Worm (Caenorhabditis elegans): ENCODE results near the gene Y39A1A.22.

DNA sequence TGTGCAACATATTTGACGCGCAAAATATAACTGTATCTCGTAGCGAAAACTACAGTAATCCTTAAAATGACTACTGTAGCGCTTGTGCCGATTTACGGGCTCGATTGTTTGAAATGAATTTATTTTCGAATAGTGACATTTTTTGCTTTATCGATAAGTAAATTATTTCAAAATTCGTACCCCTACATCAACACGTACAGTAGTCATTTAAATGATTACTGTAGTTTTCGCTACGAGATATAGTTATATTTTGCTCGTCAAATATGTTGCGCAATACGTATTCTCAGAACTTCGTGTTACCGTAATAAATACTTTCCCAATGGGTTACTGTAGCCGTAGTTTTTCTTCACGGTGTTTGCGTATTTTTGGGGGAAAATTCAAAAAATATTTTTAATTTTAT lies 54.0 kb downstream of the Y39A1A.22 start:
- TF ChIP-seq ztf-4 (tag; optimal IDR thresholded peaks at IDR 0.05) (no peak), snpc-4 (tag; optimal IDR thresholded peaks at IDR 0.05) (no peak), aly-2 (tag; optimal IDR thresholded peaks at IDR 0.05) (no peak), unc-62 (GFP tag; optimal IDR thresholded peaks at IDR 0.05) (no peak), sem-4 (tag; optimal IDR thresholded peaks at IDR 0.05) (no peak), ama-1 (optimal IDR thresholded peaks at IDR 0.05) (no peak), egl-27 (tag; optimal IDR thresholded peaks at IDR 0.05) (no peak)
